Fruit fly (Drosophila melanogaster): ENCODE measurements around the gene CG9044.

Gene CG9044

dm6 chr2L:5975025-5975539, 25.8 kb downstream of the CG9044 start:
- TF ChIP-seq Ets98B (GFP tag; IDR thresholded peaks at IDR 0.05) (peak; percentile 16; the same call in 1 of the 2 replicates), CG13204 (GFP tag; optimal IDR thresholded peaks at IDR 0.05) (peak; percentile 43), EcR (GFP tag; optimal IDR thresholded peaks at IDR 0.05) (peak; percentile 27), CG4496 (GFP tag; IDR thresholded peaks at IDR 0.05) (no peak), fd96Ca (GFP tag; IDR thresholded peaks at IDR 0.05) (0 out of 3 replicates have a peak, but pooled peaks have one; percentile 16), Snoo (tag; optimal IDR thresholded peaks at IDR 0.05) (no peak)

dm6 chr2L:5975601-5976000, 26.4 kb downstream of the CG9044 start:
- TF ChIP-seq EcR (GFP tag; optimal IDR thresholded peaks at IDR 0.05), result no peak
- no peak for TF ChIP-seq CG8301 (tag; optimal IDR thresholded peaks at IDR 0.05)
- TF ChIP-seq D1 (tag; optimal IDR thresholded peaks at IDR 0.05), result no peak
- no peak for TF ChIP-seq CG12605 (GFP tag; IDR thresholded peaks at IDR 0.05)
- TF ChIP-seq CG32121 (GFP tag; IDR thresholded peaks at IDR 0.05), result no peak

- TF ChIP-seq CG8159 (tag; optimal IDR thresholded peaks at IDR 0.05), result peak; percentile 2
- peak; percentile 50 for TF ChIP-seq CG13204 (GFP tag; optimal IDR thresholded peaks at IDR 0.05)
- peak; percentile 97 for TF ChIP-seq EcR (GFP tag; optimal IDR thresholded peaks at IDR 0.05)
- TF ChIP-seq fd96Ca (GFP tag; IDR thresholded peaks at IDR 0.05), result no peak
These were observed 27.9 kb downstream of the CG9044 start for dm6 chr2L:5977070-5977728.

dm6 chr2L:5977729-5978078, 28.5 kb downstream of the CG9044 start:
- no peak for TF ChIP-seq CG12605 (GFP tag; IDR thresholded peaks at IDR 0.05)
- no peak for TF ChIP-seq CG4496 (GFP tag; IDR thresholded peaks at IDR 0.05)
- TF ChIP-seq CG13204 (GFP tag; optimal IDR thresholded peaks at IDR 0.05), result no peak
- TF ChIP-seq fd96Ca (GFP tag; IDR thresholded peaks at IDR 0.05), result no peak
- no peak for TF ChIP-seq Pif1B (GFP tag; optimal IDR thresholded peaks at IDR 0.05)
- TF ChIP-seq Ets98B (GFP tag; IDR thresholded peaks at IDR 0.05), result no peak
- no peak for TF ChIP-seq CG8301 (tag; optimal IDR thresholded peaks at IDR 0.05)
- no peak for TF ChIP-seq Snoo (tag; optimal IDR thresholded peaks at IDR 0.05)
- no peak for TF ChIP-seq CG9948 (tag; optimal IDR thresholded peaks at IDR 0.05)
- no peak for TF ChIP-seq CG15710 (tag; optimal IDR thresholded peaks at IDR 0.05)

- no peak for TF ChIP-seq CG4496 (GFP tag; IDR thresholded peaks at IDR 0.05)
- peak; percentile 68 for TF ChIP-seq CG13204 (GFP tag; optimal IDR thresholded peaks at IDR 0.05)
- TF ChIP-seq CG10348 (GFP tag; IDR thresholded peaks at IDR 0.05), result no peak
- TF ChIP-seq CG15710 (tag; optimal IDR thresholded peaks at IDR 0.05), result peak; percentile 5
- peak; percentile 45 for TF ChIP-seq EcR (GFP tag; optimal IDR thresholded peaks at IDR 0.05)
- peak; percentile 34 for TF ChIP-seq Pif1B (GFP tag; optimal IDR thresholded peaks at IDR 0.05)
- TF ChIP-seq Snoo (tag; optimal IDR thresholded peaks at IDR 0.05), result peak; percentile 7
These were observed 29.2 kb downstream of the CG9044 start for dm6 chr2L:5978333-5979054.

dm6 chr2L:5979055-5979399, 29.8 kb downstream of the CG9044 start:
- TF ChIP-seq Pif1A (GFP tag; optimal IDR thresholded peaks at IDR 0.05) (no peak), CG9948 (tag; optimal IDR thresholded peaks at IDR 0.05) (no peak), CG8301 (tag; optimal IDR thresholded peaks at IDR 0.05) (no peak), CG10348 (GFP tag; IDR thresholded peaks at IDR 0.05) (no peak), CG8159 (tag; optimal IDR thresholded peaks at IDR 0.05) (no peak), fd96Ca (GFP tag; IDR thresholded peaks at IDR 0.05) (no peak), Pif1B (GFP tag; optimal IDR thresholded peaks at IDR 0.05) (no peak), CG15710 (tag; optimal IDR thresholded peaks at IDR 0.05) (no peak), gl (tag; optimal IDR thresholded peaks at IDR 0.05) (no peak), Ets98B (GFP tag; IDR thresholded peaks at IDR 0.05) (no peak), rn (GFP tag; IDR thresholded peaks at IDR 0.05) (no peak), CG17806 (tag; optimal IDR thresholded peaks at IDR 0.05) (no peak), CG13204 (GFP tag; optimal IDR thresholded peaks at IDR 0.05) (no peak), D1 (tag; optimal IDR thresholded peaks at IDR 0.05) (no peak), Snoo (tag; optimal IDR thresholded peaks at IDR 0.05) (no peak), CG34367 (tag; optimal IDR thresholded peaks at IDR 0.05) (no peak)

- peak; percentile 95 for TF ChIP-seq EcR (GFP tag; optimal IDR thresholded peaks at IDR 0.05)
- TF ChIP-seq Pif1B (GFP tag; optimal IDR thresholded peaks at IDR 0.05), result peak; percentile 30
- TF ChIP-seq Ets98B (GFP tag; IDR thresholded peaks at IDR 0.05), result no peak
- no peak for TF ChIP-seq CG10348 (GFP tag; IDR thresholded peaks at IDR 0.05)
- no peak for TF ChIP-seq Snoo (tag; optimal IDR thresholded peaks at IDR 0.05)
- peak; percentile 30 for TF ChIP-seq CG8159 (tag; optimal IDR thresholded peaks at IDR 0.05)
- TF ChIP-seq D1 (tag; optimal IDR thresholded peaks at IDR 0.05), result no peak
- TF ChIP-seq gl (tag; optimal IDR thresholded peaks at IDR 0.05), result no peak
- TF ChIP-seq CG17806 (tag; optimal IDR thresholded peaks at IDR 0.05), result peak; percentile 8
- peak; percentile 87 for TF ChIP-seq CG13204 (GFP tag; optimal IDR thresholded peaks at IDR 0.05)
- peak; percentile 40 for TF ChIP-seq Pif1A (GFP tag; optimal IDR thresholded peaks at IDR 0.05)
These were observed 31.0 kb downstream of the CG9044 start for dm6 chr2L:5979957-5980861.
